Worm (Caenorhabditis elegans): ENCODE measurements around the gene M163.10.

Gene M163.10

DNA sequence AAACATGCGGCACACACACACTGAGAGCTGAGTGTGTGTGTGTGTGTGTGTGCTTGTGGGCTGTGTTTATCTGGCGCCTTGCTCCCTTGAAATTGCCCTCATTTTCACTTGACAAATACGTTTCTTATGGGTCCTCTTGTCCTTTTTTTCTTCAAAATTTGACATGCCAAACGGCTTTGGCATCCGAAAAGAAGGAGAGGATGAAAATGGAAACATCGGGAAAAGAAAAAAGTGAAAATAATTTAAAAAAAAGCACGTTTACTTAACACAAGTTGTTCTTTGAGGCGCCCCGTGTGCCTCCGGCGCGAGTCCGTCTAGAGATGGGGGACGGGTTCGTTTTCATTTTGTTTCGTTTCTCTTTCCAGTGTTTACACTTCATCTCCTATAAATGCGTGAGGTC is 24.3 kb downstream of the M163.10 start:
- TF ChIP-seq egl-18 (GFP tag; IDR thresholded peaks at IDR 0.05) (0 out of 2 replicates have a peak, but pooled peaks have one; percentile 6), K12H6.12 (tag; optimal IDR thresholded peaks at IDR 0.05) (no peak), lin-35 (GFP tag; optimal IDR thresholded peaks at IDR 0.05) (no peak), lag-1 (GFP tag; IDR thresholded peaks at IDR 0.05) (no peak), ceh-91 (GFP tag; IDR thresholded peaks at IDR 0.05) (no peak)

DNA sequence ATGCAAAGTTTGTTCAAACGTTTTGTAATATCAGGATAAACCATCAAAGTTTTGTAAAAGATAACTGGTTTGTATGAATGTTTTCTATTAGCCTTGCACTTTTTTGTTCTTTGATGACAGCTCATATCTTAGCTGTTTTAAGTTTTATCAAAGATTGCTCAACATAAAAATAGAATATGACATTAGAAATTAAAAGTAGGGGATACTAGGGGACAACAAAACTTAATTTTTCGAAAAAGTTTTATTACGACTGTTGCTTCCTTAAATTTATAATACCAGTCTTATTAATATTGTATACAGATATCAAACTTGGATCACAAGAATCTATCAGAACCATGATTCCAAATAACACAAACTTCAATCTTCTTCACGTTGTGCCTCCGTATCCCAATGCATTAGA is 25.0 kb downstream of the M163.10 start, which contains the start of gene ztf-14:
TSS of gene ztf-14 (plus strand) at position 301 of the 400 bp plus-strand sequence.
- no peak for TF ChIP-seq F55B11.4 (tag; optimal IDR thresholded peaks at IDR 0.05; ENCODE audit: borderline replicate concordance, insufficient read depth)
- TF ChIP-seq F52B5.7 (tag; optimal IDR thresholded peaks at IDR 0.05) = no peak
- TF ChIP-seq B0261.1 (tag; optimal IDR thresholded peaks at IDR 0.05) = no peak
- TF ChIP-seq cebp-2 (GFP tag; IDR thresholded peaks at IDR 0.05) = no peak
- TF ChIP-seq pbrm-1 (GFP tag; IDR thresholded peaks at IDR 0.05) = no peak
- no peak for TF ChIP-seq dox-1 (GFP tag; IDR thresholded peaks at IDR 0.05)
- TF ChIP-seq madf-6 (GFP tag; IDR thresholded peaks at IDR 0.05) = no peak
- TF ChIP-seq hmg-20 (GFP tag; IDR thresholded peaks at IDR 0.05) = no peak
- no peak for TF ChIP-seq let-526 (GFP tag; IDR thresholded peaks at IDR 0.05)
- TF ChIP-seq C17E4.6 (GFP tag; IDR thresholded peaks at IDR 0.05) = no peak
- TF ChIP-seq chd-7 (tag; optimal IDR thresholded peaks at IDR 0.05) = no peak
- no peak for TF ChIP-seq T26A5.8 (tag; optimal IDR thresholded peaks at IDR 0.05)
- no peak for TF ChIP-seq Y95B8A.8 (GFP tag; IDR thresholded peaks at IDR 0.05)
- TF ChIP-seq ekl-4 (GFP tag; IDR thresholded peaks at IDR 0.05) = no peak

DNA sequence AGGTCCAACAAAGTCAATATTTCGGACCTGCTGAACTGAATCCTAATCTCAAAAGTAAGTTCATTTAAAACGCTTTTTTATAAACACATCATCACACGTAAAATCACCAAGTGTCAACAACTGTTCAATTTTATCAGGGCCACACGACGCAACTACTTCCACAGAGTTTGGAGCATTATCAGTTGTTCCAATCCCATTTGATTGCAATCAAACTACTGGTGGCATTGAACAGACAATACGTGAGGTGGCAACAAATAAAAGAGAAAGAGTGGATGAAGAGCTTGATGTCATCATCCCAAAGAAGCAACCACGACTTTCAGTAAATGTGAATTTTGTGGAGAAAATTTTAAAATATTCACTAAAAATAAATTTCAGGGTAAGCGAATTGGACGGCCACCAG is 25.8 kb downstream of the M163.10 start:
- TF ChIP-seq nhr-80 (tag; optimal IDR thresholded peaks at IDR 0.05) = peak; percentile 3
- TF ChIP-seq pha-4 (tag; optimal IDR thresholded peaks at IDR 0.05) = no peak
- TF ChIP-seq ceh-58 (GFP tag; IDR thresholded peaks at IDR 0.05) = no peak

DNA sequence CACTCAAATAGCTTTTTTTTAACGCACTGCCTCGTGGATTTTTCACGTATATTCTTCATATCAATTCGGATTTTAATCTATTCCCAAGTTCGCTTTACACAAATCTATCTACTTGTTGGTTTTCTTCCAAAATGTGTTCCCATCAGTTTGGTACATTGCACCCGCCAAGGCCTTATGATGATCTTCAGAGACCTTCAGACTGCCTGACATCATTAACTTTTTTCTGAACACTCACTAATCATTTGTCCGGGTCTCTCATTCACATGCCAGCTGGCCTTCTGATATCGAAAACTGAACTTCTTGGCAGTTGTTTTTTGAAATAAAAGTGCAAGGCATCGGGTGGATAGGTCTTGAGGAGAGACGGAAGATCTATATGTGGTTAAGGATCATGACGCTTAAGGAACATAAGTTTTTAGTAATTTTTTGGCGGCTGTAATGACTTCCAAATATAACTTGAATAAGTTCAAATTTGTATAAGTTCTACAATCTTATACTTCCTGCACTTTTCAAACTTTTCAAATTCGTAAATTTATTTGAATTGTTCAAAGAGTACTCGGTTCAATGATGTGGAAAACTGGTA is 29.1 kb downstream of the M163.10 start:
- peak; percentile 17 for TF ChIP-seq unc-62 (GFP tag; optimal IDR thresholded peaks at IDR 0.05)
- no peak for TF ChIP-seq mes-4 (tag; optimal IDR thresholded peaks at IDR 0.05)

DNA sequence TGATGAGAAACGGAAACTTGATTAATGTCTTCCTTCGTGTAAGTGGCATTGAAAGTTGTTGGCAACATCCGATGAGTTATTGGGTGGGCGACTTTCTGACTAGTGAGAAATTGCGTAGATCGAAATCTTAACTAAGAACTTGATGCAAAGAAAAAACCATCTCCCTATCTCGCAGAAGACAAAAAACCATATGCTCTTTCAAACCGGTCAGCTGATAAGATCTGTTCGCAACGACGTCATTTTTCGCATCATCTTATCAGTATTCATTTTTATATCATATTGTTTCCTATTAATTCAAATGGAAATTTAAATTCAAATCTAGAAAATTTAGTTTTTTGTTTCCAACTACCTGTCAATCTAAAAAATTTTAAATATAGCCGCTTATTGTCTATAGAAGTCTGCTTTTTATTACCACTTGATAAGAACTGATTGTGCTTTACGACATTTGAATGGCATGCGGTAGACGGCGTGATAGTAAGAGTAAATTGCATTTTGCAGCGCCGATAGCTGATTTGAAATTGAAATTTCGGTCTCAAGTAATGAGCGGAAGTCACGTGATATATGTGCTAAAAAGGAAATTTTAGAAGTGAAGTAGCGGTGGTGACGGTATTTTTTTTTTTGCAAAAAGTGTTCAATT is 29.8 kb downstream of the M163.10 start:
- TF ChIP-seq ceh-58 (GFP tag; IDR thresholded peaks at IDR 0.05) (no peak), pbrm-1 (GFP tag; IDR thresholded peaks at IDR 0.05) (no peak), ceh-100 (GFP tag; IDR thresholded peaks at IDR 0.05) (no peak), ekl-4 (GFP tag; IDR thresholded peaks at IDR 0.05) (no peak), cebp-1 (GFP tag; IDR thresholded peaks at IDR 0.05) (no peak), cebp-1 (tag; optimal IDR thresholded peaks at IDR 0.05) (peak; percentile 50), lag-1 (GFP tag; IDR thresholded peaks at IDR 0.05) (no peak), tbp1 (GFP tag; optimal IDR thresholded peaks at IDR 0.05) (peak; percentile 46), nhr-80 (tag; optimal IDR thresholded peaks at IDR 0.05) (peak; percentile 97), Y95B8A.8 (GFP tag; IDR thresholded peaks at IDR 0.05) (no peak), pha-4 (tag; optimal IDR thresholded peaks at IDR 0.05) (peak; percentile 43), ztf-22 (GFP tag; optimal IDR thresholded peaks at IDR 0.05) (peak; percentile 89), snpc-1.3 (tag; optimal IDR thresholded peaks at IDR 0.05; ENCODE audit: insufficient read depth) (no peak), lin-26 (GFP tag; IDR thresholded peaks at IDR 0.05) (no peak), let-607 (tag; optimal IDR thresholded peaks at IDR 0.05) (peak in 1 of 2 experiments; percentile 88), rec-8 (tag; optimal IDR thresholded peaks at IDR 0.05) (no peak), ztf-18 (tag; optimal IDR thresholded peaks at IDR 0.05) (no peak), xnd-1 (tag; optimal IDR thresholded peaks at IDR 0.05) (no peak), B0035.1 (tag; optimal IDR thresholded peaks at IDR 0.05) (no peak), chd-7 (tag; optimal IDR thresholded peaks at IDR 0.05) (peak; percentile 69), hlh-26 (GFP tag; conservative IDR thresholded peaks at IDR 0.05) (no peak), ceh-40 (GFP tag; IDR thresholded peaks at IDR 0.05) (no peak), gei-17 (GFP tag; optimal IDR thresholded peaks at IDR 0.05) (peak; percentile 19), somi-1 (GFP tag; optimal IDR thresholded peaks at IDR 0.05) (no peak)

All from whole organism, young adult.